Fruit fly (Drosophila melanogaster) whole organism, adult: Measurements from ENCODE around the gene Ids.

Source experiments
- CG1620 ChIP-seq: fragments of 200-800 bp; sonication (Bioruptor generic); optimal IDR thresholded peaks from 2 replicates; lab custom pipeline; 2016; ENCODE audit warnings: missing biosample characterization, missing genetic modification characterization
- CG7045 ChIP-seq: fragments of 200-800 bp; sonication (Bioruptor generic); optimal IDR thresholded peaks from 2 replicates; lab custom pipeline; 2017; ENCODE audit warnings: missing biosample characterization, mild to moderate bottlenecking, missing genetic modification characterization
- tj ChIP-seq: fragments of 200-800 bp; sonication (Bioruptor generic); optimal IDR thresholded peaks from 3 replicates; lab custom pipeline; 2017; ENCODE audit warnings: missing biosample characterization, mild to moderate bottlenecking, missing genetic modification characterization, moderate library complexity

DNA sequence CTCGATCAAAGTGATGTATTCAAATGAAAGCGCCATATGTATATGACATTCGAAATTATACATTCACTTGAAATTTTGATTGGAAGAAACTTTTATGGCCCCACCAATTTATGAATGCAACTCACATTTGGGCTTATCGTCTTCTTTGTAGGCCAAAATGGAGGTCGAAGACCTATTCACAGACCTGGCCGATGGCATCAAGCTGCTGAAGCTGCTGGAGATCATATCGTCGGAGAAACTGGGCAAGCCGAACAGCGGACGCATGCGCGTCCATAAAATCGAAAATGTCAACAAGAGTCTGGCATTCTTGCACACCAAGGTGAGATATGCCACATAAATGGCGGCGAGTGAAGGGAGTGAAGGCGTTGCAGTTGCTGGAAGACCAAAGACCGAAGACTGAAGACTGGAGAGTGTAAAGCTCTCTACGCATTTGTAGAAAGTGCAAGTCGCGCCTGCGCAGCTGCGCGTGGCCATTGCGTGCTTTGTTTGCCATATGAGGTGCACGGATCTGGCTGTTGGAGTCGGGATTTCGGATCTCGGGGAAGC lies 26.2 kb upstream of the Ids start:
- TF ChIP-seq CG7045 (GFP tag; lab: Kevin White, UChicago): no peak
- no peak for TF ChIP-seq tj
- no peak for TF ChIP-seq CG1620 (GFP tag; lab: Kevin White, UChicago)
